Fruit fly (Drosophila melanogaster) whole organism, pupa: Measurements from ENCODE around the gene CG10011.

Source experiments
- CG10348 ChIP-seq: fragments of 200-800 bp; sonication (Bioruptor generic); IDR thresholded peaks from 2 replicates; pipeline ENCODE4 v1.3.6; 2022; ENCODE audit warnings: missing biosample characterization, missing genetic modification characterization
- CG12605 ChIP-seq: fragments of 200-800 bp; sonication (Bioruptor generic); IDR thresholded peaks from 2 replicates; pipeline ENCODE4 v1.3.6; 2022; ENCODE audit warnings: missing biosample characterization, missing genetic modification characterization
- CG13204 ChIP-seq: fragments of 200-800 bp; sonication (Bioruptor generic); optimal IDR thresholded peaks from 2 replicates; lab custom pipeline; 2018; ENCODE audit warnings: missing biosample characterization, mild to moderate bottlenecking, missing genetic modification characterization, moderate library complexity
- CG14655 ChIP-seq: fragments of 200-800 bp; sonication (Bioruptor generic); optimal IDR thresholded peaks from 3 replicates; lab custom pipeline; 2017; ENCODE audit warnings: mild to moderate bottlenecking, missing biosample characterization, missing genetic modification reagents, missing genetic modification characterization
- CG15710 ChIP-seq: fragments of 200-800 bp; sonication (Bioruptor generic); optimal IDR thresholded peaks from 2 replicates; lab custom pipeline; 2018; ENCODE audit warnings: missing biosample characterization, mild to moderate bottlenecking, missing genetic modification characterization, moderate library complexity
- CG17806 ChIP-seq: fragments of 200-800 bp; sonication (Bioruptor generic); optimal IDR thresholded peaks from 2 replicates; lab custom pipeline; 2018; ENCODE audit warnings: missing biosample characterization, mild to moderate bottlenecking, missing genetic modification characterization, moderate library complexity
- CG32121 ChIP-seq: fragments of 200-800 bp; sonication (Bioruptor generic); IDR thresholded peaks from 2 replicates; pipeline ENCODE4 v1.3.6; 2022; ENCODE audit warnings: missing biosample characterization, missing genetic modification characterization
- CG34367 ChIP-seq: fragments of 200-800 bp; sonication (Bioruptor generic); optimal IDR thresholded peaks from 2 replicates; lab custom pipeline; 2018; ENCODE audit warnings: missing biosample characterization, mild to moderate bottlenecking, missing genetic modification characterization
- CG4496 ChIP-seq: fragments of 200-800 bp; sonication (Bioruptor generic); IDR thresholded peaks from 3 replicates; pipeline ENCODE4 v1.3.6; 2022; ENCODE audit warnings: missing biosample characterization, missing genetic modification characterization
- CG8159 ChIP-seq: fragments of 200-800 bp; sonication (Bioruptor generic); optimal IDR thresholded peaks from 3 replicates; lab custom pipeline; 2018; ENCODE audit warnings: missing biosample characterization, mild to moderate bottlenecking, missing genetic modification characterization, moderate library complexity
- CG8301 ChIP-seq: fragments of 200-800 bp; sonication (Bioruptor generic); optimal IDR thresholded peaks from 2 replicates; lab custom pipeline; 2018; ENCODE audit warnings: missing biosample characterization, mild to moderate bottlenecking, missing genetic modification characterization
- CG9948 ChIP-seq: fragments of 200-800 bp; sonication (Bioruptor generic); optimal IDR thresholded peaks from 2 replicates; lab custom pipeline; 2018; ENCODE audit warnings: missing biosample characterization, mild to moderate bottlenecking, missing genetic modification characterization, moderate library complexity
- D1 ChIP-seq: fragments of 200-800 bp; sonication (Bioruptor generic); optimal IDR thresholded peaks from 2 replicates; lab custom pipeline; 2018; ENCODE audit warnings: missing biosample characterization, mild to moderate bottlenecking, missing genetic modification characterization, moderate library complexity
- EcR ChIP-seq: fragments of 200-800 bp; sonication (Bioruptor generic); optimal IDR thresholded peaks from 3 replicates; lab custom pipeline; 2019; ENCODE audit warnings: missing biosample characterization, missing genetic modification characterization, mild to moderate bottlenecking, moderate library complexity, missing genetic modification reagents
- Ets98B ChIP-seq: fragments of 200-800 bp; sonication (Bioruptor generic); IDR thresholded peaks from 2 replicates; pipeline ENCODE4 v1.3.6; 2022; ENCODE audit warnings: missing biosample characterization, missing genetic modification characterization
- Pif1A ChIP-seq: fragments of 200-800 bp; sonication (Bioruptor generic); optimal IDR thresholded peaks from 3 replicates; lab custom pipeline; 2016; ENCODE audit warnings: missing biosample characterization, missing genetic modification characterization
- Pif1B ChIP-seq: fragments of 200-800 bp; sonication (Bioruptor generic); optimal IDR thresholded peaks from 3 replicates; lab custom pipeline; 2016; ENCODE audit warnings: missing biosample characterization, missing genetic modification characterization
- Snoo ChIP-seq: fragments of 200-800 bp; sonication (Bioruptor generic); optimal IDR thresholded peaks from 3 replicates; lab custom pipeline; 2017; ENCODE audit warnings: missing biosample characterization, mild to moderate bottlenecking, missing genetic modification characterization, inconsistent platforms
- fd96Ca ChIP-seq: fragments of 200-800 bp; sonication (Bioruptor generic); IDR thresholded peaks from 3 replicates; pipeline ENCODE4 v1.3.6; 2022; ENCODE audit warnings: missing biosample characterization, missing genetic modification characterization
- gl ChIP-seq: fragments of 200-800 bp; sonication (Bioruptor generic); optimal IDR thresholded peaks from 2 replicates; lab custom pipeline; 2018; ENCODE audit warnings: missing biosample characterization, mild to moderate bottlenecking, missing genetic modification characterization
- rn ChIP-seq: fragments of 200-800 bp; sonication (Bioruptor generic); IDR thresholded peaks from 2 replicates; pipeline ENCODE4 v1.3.6; 2022; ENCODE audit warnings: missing biosample characterization, missing genetic modification characterization

Gene CG10011

dm6 chr3R:28599238-28600127, 35.4 kb downstream of the CG10011 start, which contains the start of the genes Noa36 and Hrb98DE:
Noa36 (minus strand) TSS chr3R:28599288.
Hrb98DE (plus strand) TSS chr3R:28599834.
- TF ChIP-seq Snoo (tag; lab: Kevin White, UChicago), result peak; percentile 14
- TF ChIP-seq CG32121 (GFP tag; lab: Robert Waterston, UW), result 0 out of 2 replicates have a peak, but pooled peaks have one; percentile 8
- TF ChIP-seq CG15710 (tag; lab: Kevin White, UChicago), result peak; percentile 29
- no peak for TF ChIP-seq EcR (GFP tag; lab: Kevin White, UChicago)

dm6 chr3R:28597527-28597926, 37.4 kb downstream of the CG10011 start:
- TF ChIP-seq CG4496 (GFP tag; lab: Robert Waterston, UW), result no peak
- TF ChIP-seq CG32121 (GFP tag; lab: Robert Waterston, UW), result no peak
- no peak for TF ChIP-seq Snoo (tag; lab: Kevin White, UChicago)
- no peak for TF ChIP-seq CG8159 (tag; lab: Kevin White, UChicago)
- no peak for TF ChIP-seq CG34367 (tag; lab: Kevin White, UChicago)
- no peak for TF ChIP-seq CG10348 (GFP tag; lab: Robert Waterston, UW)

- TF ChIP-seq CG13204 (GFP tag; lab: Kevin White, UChicago) (no peak), Snoo (tag; lab: Kevin White, UChicago) (no peak), Pif1A (GFP tag; lab: Kevin White, UChicago) (no peak), CG8159 (tag; lab: Kevin White, UChicago) (no peak), Ets98B (no peak), D1 (tag; lab: Kevin White, UChicago) (no peak), rn (no peak), CG9948 (tag; lab: Kevin White, UChicago) (no peak), CG8301 (tag; lab: Kevin White, UChicago) (no peak), CG15710 (tag; lab: Kevin White, UChicago) (no peak), CG17806 (tag; lab: Kevin White, UChicago) (no peak), CG14655 (GFP tag; lab: Kevin White, UChicago) (no peak), gl (tag; lab: Kevin White, UChicago) (no peak), EcR (GFP tag; lab: Kevin White, UChicago) (no peak), CG4496 (GFP tag; lab: Robert Waterston, UW) (no peak), fd96Ca (no peak)
These were observed 38.5 kb downstream of the CG10011 start for dm6 chr3R:28596357-28596756.

dm6 chr3R:28595855-28596254, 39.0 kb downstream of the CG10011 start:
- no peak for TF ChIP-seq Snoo (tag; lab: Kevin White, UChicago)
- TF ChIP-seq CG10348 (GFP tag; lab: Robert Waterston, UW), result no peak
- TF ChIP-seq gl (tag; lab: Kevin White, UChicago), result no peak
- no peak for TF ChIP-seq CG17806 (tag; lab: Kevin White, UChicago)
- no peak for TF ChIP-seq CG32121 (GFP tag; lab: Robert Waterston, UW)
- no peak for TF ChIP-seq CG8301 (tag; lab: Kevin White, UChicago)
- no peak for TF ChIP-seq CG4496 (GFP tag; lab: Robert Waterston, UW)
- TF ChIP-seq CG9948 (tag; lab: Kevin White, UChicago), result no peak
- TF ChIP-seq CG15710 (tag; lab: Kevin White, UChicago), result no peak
- TF ChIP-seq CG14655 (GFP tag; lab: Kevin White, UChicago), result no peak
- no peak for TF ChIP-seq CG12605 (GFP tag; lab: Robert Waterston, UW)
- no peak for TF ChIP-seq EcR (GFP tag; lab: Kevin White, UChicago)
- no peak for TF ChIP-seq CG8159 (tag; lab: Kevin White, UChicago)
- TF ChIP-seq rn, result no peak
- no peak for TF ChIP-seq CG34367 (tag; lab: Kevin White, UChicago)
- no peak for TF ChIP-seq CG13204 (GFP tag; lab: Kevin White, UChicago)
- no peak for TF ChIP-seq D1 (tag; lab: Kevin White, UChicago)
- no peak for TF ChIP-seq Ets98B
- no peak for TF ChIP-seq fd96Ca
- no peak for TF ChIP-seq Pif1B (GFP tag; lab: Kevin White, UChicago)

- TF ChIP-seq rn, result no peak
- TF ChIP-seq D1 (tag; lab: Kevin White, UChicago), result no peak
- TF ChIP-seq EcR (GFP tag; lab: Kevin White, UChicago), result no peak
- TF ChIP-seq CG32121 (GFP tag; lab: Robert Waterston, UW), result no peak
- TF ChIP-seq gl (tag; lab: Kevin White, UChicago), result no peak
- TF ChIP-seq CG14655 (GFP tag; lab: Kevin White, UChicago), result no peak
- no peak for TF ChIP-seq Snoo (tag; lab: Kevin White, UChicago)
- no peak for TF ChIP-seq CG8301 (tag; lab: Kevin White, UChicago)
- TF ChIP-seq Ets98B, result no peak
- no peak for TF ChIP-seq CG13204 (GFP tag; lab: Kevin White, UChicago)
These were observed 40.0 kb downstream of the CG10011 start for dm6 chr3R:28594900-28595299.

- TF ChIP-seq CG13204 (GFP tag; lab: Kevin White, UChicago) (no peak), CG12605 (GFP tag; lab: Robert Waterston, UW) (no peak), CG15710 (tag; lab: Kevin White, UChicago) (no peak), Pif1A (GFP tag; lab: Kevin White, UChicago) (no peak), EcR (GFP tag; lab: Kevin White, UChicago) (no peak)
These were observed 44.4 kb downstream of the CG10011 start for dm6 chr3R:28590462-28590861.
